Fruit fly (Drosophila melanogaster) whole organism, embryonic: ENCODE data around the gene Ldaf1.
A peak's percentile ranks its signal among the peaks of the same experiment; 100 is the strongest.

Experiments
- Adf1 ChIP-seq: fragments of 200-800 bp; sonication (Bioruptor generic); IDR thresholded peaks from 2 replicates; pipeline ENCODE4 v1.3.6; 2022; ENCODE audit warnings: missing biosample characterization, missing genetic modification characterization
- Atf3 ChIP-seq: fragments of 200-800 bp; sonication (Bioruptor generic); optimal IDR thresholded peaks from 3 replicates; lab custom pipeline; 2016; ENCODE audit warnings: missing biosample characterization, missing genetic modification characterization
- Awh ChIP-seq: fragments of 200-800 bp; sonication (Bioruptor generic); IDR thresholded peaks from 2 replicates; pipeline ENCODE4, ENCODE4 v1.3.6; 2022; ENCODE audit warnings: missing biosample characterization, missing genetic modification characterization
- CG10147 ChIP-seq: fragments of 200-800 bp; sonication (Bioruptor generic); optimal IDR thresholded peaks from 2 replicates; lab custom pipeline; 2019; ENCODE audit warnings: missing biosample characterization, mild to moderate bottlenecking, missing genetic modification characterization, moderate library complexity
- CG10209 ChIP-seq: fragments of 200-800 bp; sonication (Bioruptor generic); optimal IDR thresholded peaks from 3 replicates; lab custom pipeline; 2017; ENCODE audit warnings: missing biosample characterization, mild to moderate bottlenecking, missing genetic modification characterization, missing genetic modification reagents
- CG11504 ChIP-seq: fragments of 200-800 bp; sonication (Bioruptor generic); optimal IDR thresholded peaks from 3 replicates; lab custom pipeline; 2019; ENCODE audit warnings: missing biosample characterization, mild to moderate bottlenecking, missing genetic modification characterization, moderate library complexity
- CG12942 ChIP-seq: fragments of 200-800 bp; sonication (Bioruptor generic); optimal IDR thresholded peaks from 3 replicates; lab custom pipeline; 2016; ENCODE audit warnings: missing biosample characterization, missing genetic modification characterization
- CG14050 ChIP-seq: fragments of 200-800 bp; sonication (Bioruptor generic); IDR thresholded peaks from 3 replicates; pipeline ENCODE4 v1.3.6; 2022; ENCODE audit warnings: missing biosample characterization, missing genetic modification characterization
- CG14965 ChIP-seq: fragments of 200-800 bp; sonication (Bioruptor generic); optimal IDR thresholded peaks from 2 replicates; lab custom pipeline; 2016; ENCODE audit warnings: missing biosample characterization, missing genetic modification characterization, borderline replicate concordance
- CG1603 ChIP-seq: fragments of 200-800 bp; sonication (Bioruptor generic); optimal IDR thresholded peaks from 2 replicates; lab custom pipeline; 2019; ENCODE audit warnings: missing biosample characterization, mild to moderate bottlenecking, missing genetic modification characterization, moderate library complexity
- CG16815 ChIP-seq: fragments of 200-800 bp; sonication (Bioruptor generic); optimal IDR thresholded peaks from 3 replicates; lab custom pipeline; 2017; ENCODE audit warnings: missing biosample characterization, mild to moderate bottlenecking, missing genetic modification characterization
- CG18619 ChIP-seq: fragments of 200-800 bp; sonication (Bioruptor generic); optimal IDR thresholded peaks from 3 replicates; lab custom pipeline; 2017; ENCODE audit warnings: missing biosample characterization, mild to moderate bottlenecking, missing genetic modification characterization
- CG2116 ChIP-seq: fragments of 200-800 bp; sonication (Bioruptor generic); optimal IDR thresholded peaks from 3 replicates; lab custom pipeline; 2018; ENCODE audit warnings: missing biosample characterization, mild to moderate bottlenecking, missing genetic modification characterization
- CG3995 ChIP-seq: fragments of 200-800 bp; sonication (Bioruptor generic); optimal IDR thresholded peaks from 3 replicates; lab custom pipeline; 2016; ENCODE audit warnings: missing biosample characterization, missing genetic modification characterization
- CG43689 ChIP-seq: fragments of 200-800 bp; sonication (Bioruptor generic); IDR thresholded peaks from 2 replicates; pipeline ENCODE4 v1.3.6; 2022; ENCODE audit warnings: missing biosample characterization, missing genetic modification characterization
- CG5953 ChIP-seq: fragments of 200-800 bp; sonication (Bioruptor generic); IDR thresholded peaks from 2 replicates; pipeline ENCODE4 v1.3.6; 2022; ENCODE audit warnings: missing biosample characterization, missing genetic modification characterization
- CG7357 ChIP-seq: fragments of 200-800 bp; sonication (Bioruptor generic); IDR thresholded peaks from 3 replicates; pipeline ENCODE4 v1.3.6; 2022; ENCODE audit warnings: missing biosample characterization, missing genetic modification characterization
- CG8089 ChIP-seq: fragments of 200-800 bp; sonication (Bioruptor generic); optimal IDR thresholded peaks from 3 replicates; lab custom pipeline; 2016; ENCODE audit warnings: missing biosample characterization, missing genetic modification characterization
- Dip3 ChIP-seq: fragments of 200-800 bp; sonication (Bioruptor generic); optimal IDR thresholded peaks from 3 replicates; lab custom pipeline; 2016; ENCODE audit warnings: missing biosample characterization, missing genetic modification characterization
- Dp ChIP-seq: fragments of 200-800 bp; sonication (Bioruptor generic); optimal IDR thresholded peaks from 2 replicates; lab custom pipeline; 2018; ENCODE audit warnings: missing biosample characterization, mild to moderate bottlenecking, missing genetic modification characterization, moderate library complexity
- HLHmδ ChIP-seq: fragments of 200-800 bp; sonication (Bioruptor generic); optimal IDR thresholded peaks from 2 replicates; lab custom pipeline; 2018; ENCODE audit warnings: missing biosample characterization, mild to moderate bottlenecking, missing genetic modification characterization, moderate library complexity
- Hand ChIP-seq: fragments of 200-800 bp; sonication (Bioruptor generic); optimal IDR thresholded peaks from 2 replicates; lab custom pipeline; 2017; ENCODE audit warnings: mild to moderate bottlenecking, missing biosample characterization, missing genetic modification reagents, missing genetic modification characterization
- HmgZ ChIP-seq: fragments of 200-800 bp; sonication (Bioruptor generic); optimal IDR thresholded peaks from 2 replicates; lab custom pipeline; 2018; ENCODE audit warnings: missing biosample characterization, mild to moderate bottlenecking, missing genetic modification characterization
- Hr78 ChIP-seq, 2 experiments: fragments of 200-800 bp in 1 of 2; fragments of >200 bp in 1 of 2; sonication (Bioruptor generic) in 1 of 2; optimal IDR thresholded peaks; 2 replicates each; lab custom pipeline; 2017 to 2019; ENCODE audit warnings: missing biosample characterization in 2 of 2, missing genetic modification characterization in 2 of 2, mild to moderate bottlenecking in 1 of 2, moderate library complexity in 1 of 2
- Hsf ChIP-seq: fragments of 200-800 bp; sonication (Bioruptor generic); optimal IDR thresholded peaks from 3 replicates; lab custom pipeline; 2016; ENCODE audit warnings: missing biosample characterization, missing genetic modification characterization
- Lpt ChIP-seq: fragments of >200 bp; optimal IDR thresholded peaks from 2 replicates; lab custom pipeline; 2018; ENCODE audit warnings: missing biosample characterization, missing genetic modification characterization
- MBD-R2 ChIP-seq: fragments of 200-800 bp; sonication (Bioruptor generic); IDR thresholded peaks from 2 replicates; pipeline ENCODE4 v1.3.6; 2022; ENCODE audit warnings: missing biosample characterization, missing genetic modification characterization
- Oaz ChIP-seq: fragments of 200-800 bp; sonication (Bioruptor generic); IDR thresholded peaks from 2 replicates; pipeline ENCODE4 v1.3.6; 2022; ENCODE audit warnings: missing biosample characterization, missing genetic modification characterization
- Sin3A ChIP-seq: fragments of >200 bp; optimal IDR thresholded peaks from 2 replicates; lab custom pipeline; 2018
- Sox102F ChIP-seq: fragments of 200-800 bp; sonication (Bioruptor generic); optimal IDR thresholded peaks from 2 replicates; lab custom pipeline; 2018; ENCODE audit warnings: missing biosample characterization, mild to moderate bottlenecking, missing genetic modification characterization, moderate library complexity
- Spps ChIP-seq: fragments of 200-800 bp; sonication (Bioruptor generic); optimal IDR thresholded peaks from 2 replicates; lab custom pipeline; 2018; ENCODE audit warnings: missing biosample characterization, mild to moderate bottlenecking, missing genetic modification characterization
- Sry-β ChIP-seq: fragments of 200-800 bp; sonication (Bioruptor generic); optimal IDR thresholded peaks from 2 replicates; lab custom pipeline; 2018; ENCODE audit warnings: missing biosample characterization, mild to moderate bottlenecking, missing genetic modification characterization, moderate library complexity
- Stat92E ChIP-seq, 3 experiments: fragments of >200 bp in 2 of 3; fragments of 200-800 bp in 1 of 3; sonication (Bioruptor generic) in 1 of 3; optimal IDR thresholded peaks; 2 replicates each; lab custom pipeline; 2017 to 2019; ENCODE audit warnings: missing biosample characterization in 3 of 3, missing genetic modification characterization in 3 of 3, mild to moderate bottlenecking in 1 of 3, moderate library complexity in 1 of 3
- Usf ChIP-seq: fragments of 200-800 bp; sonication (Bioruptor generic); optimal IDR thresholded peaks from 2 replicates; lab custom pipeline; 2017; ENCODE audit warnings: missing genotype, missing biosample characterization, missing genetic modification characterization
- ap ChIP-seq: fragments of 200-800 bp; sonication (Bioruptor generic); IDR thresholded peaks from 2 replicates; pipeline ENCODE4 v1.3.6; 2022; ENCODE audit warnings: missing biosample characterization, missing genetic modification characterization
- bigmax ChIP-seq: fragments of 200-800 bp; sonication (Bioruptor generic); optimal IDR thresholded peaks from 2 replicates; lab custom pipeline; 2018; ENCODE audit warnings: missing biosample characterization, mild to moderate bottlenecking, missing genetic modification characterization
- corto ChIP-seq: fragments of 200-800 bp; sonication (Bioruptor generic); optimal IDR thresholded peaks from 2 replicates; lab custom pipeline; 2016; ENCODE audit warnings: missing biosample characterization, mild to moderate bottlenecking, missing genetic modification characterization, moderate library complexity
- dmrt99B ChIP-seq: fragments of 200-800 bp; sonication (Bioruptor generic); optimal IDR thresholded peaks from 2 replicates; lab custom pipeline; 2018; ENCODE audit warnings: missing biosample characterization, mild to moderate bottlenecking, missing genetic modification characterization, moderate library complexity
- dysf ChIP-seq: fragments of 200-800 bp; sonication (Bioruptor generic); IDR thresholded peaks from 3 replicates; pipeline ENCODE4 v1.3.6; 2022; ENCODE audit warnings: missing biosample characterization, missing genetic modification characterization
- fd102C ChIP-seq: fragments of 200-800 bp; sonication (Bioruptor generic); optimal IDR thresholded peaks from 2 replicates; lab custom pipeline; 2018; ENCODE audit warnings: missing biosample characterization, mild to moderate bottlenecking, missing genetic modification characterization, moderate library complexity
- gfzf ChIP-seq: fragments of 200-800 bp; sonication (Bioruptor generic); optimal IDR thresholded peaks from 2 replicates; lab custom pipeline; 2016; ENCODE audit warnings: missing biosample characterization, mild to moderate bottlenecking, missing genetic modification characterization, moderate library complexity
- gsb ChIP-seq: fragments of 200-800 bp; sonication (Bioruptor generic); IDR thresholded peaks from 2 replicates; pipeline ENCODE4 v1.3.6; 2022; ENCODE audit warnings: missing biosample characterization, missing genetic modification characterization
- her ChIP-seq: fragments of 200-800 bp; sonication (Bioruptor generic); optimal IDR thresholded peaks from 2 replicates; lab custom pipeline; 2016; ENCODE audit warnings: missing biosample characterization, missing genetic modification characterization
- luna ChIP-seq: fragments of 200-800 bp; sonication (Bioruptor generic); optimal IDR thresholded peaks from 2 replicates; lab custom pipeline; 2016; ENCODE audit warnings: missing biosample characterization, missing genetic modification characterization
- mld ChIP-seq: fragments of 200-800 bp; sonication (Bioruptor generic); IDR thresholded peaks from 3 replicates; pipeline ENCODE4 v1.3.6; 2022; ENCODE audit warnings: missing biosample characterization, missing genetic modification characterization; ENCODE audit not compliant: partially characterized antibody
- onecut ChIP-seq: fragments of 200-800 bp; sonication (Bioruptor generic); IDR thresholded peaks from 2 replicates; pipeline ENCODE4 v1.3.6; 2022; ENCODE audit warnings: missing biosample characterization, missing genetic modification characterization
- pum ChIP-seq: fragments of 200-800 bp; sonication (Bioruptor generic); optimal IDR thresholded peaks from 2 replicates; lab custom pipeline; 2016; ENCODE audit warnings: missing biosample characterization, missing genetic modification characterization
- ro ChIP-seq: fragments of 200-800 bp; sonication (Bioruptor generic); IDR thresholded peaks from 2 replicates; pipeline ENCODE4 v1.3.6; 2022; ENCODE audit warnings: missing biosample characterization, missing genetic modification characterization
- sr ChIP-seq: fragments of 200-800 bp; sonication (Bioruptor generic); IDR thresholded peaks from 3 replicates; pipeline ENCODE4 v1.3.6; 2022; ENCODE audit warnings: missing biosample characterization, missing genetic modification characterization
- ssp ChIP-seq: fragments of 200-800 bp; sonication (Bioruptor generic); IDR thresholded peaks from 2 replicates; pipeline ENCODE4 v1.3.6; 2022; ENCODE audit warnings: missing biosample characterization, missing genetic modification characterization
- tx ChIP-seq: fragments of 200-800 bp; sonication (Bioruptor generic); optimal IDR thresholded peaks from 2 replicates; lab custom pipeline; 2016; ENCODE audit warnings: missing biosample characterization, missing genetic modification characterization

The Ldaf1 gene

DNA sequence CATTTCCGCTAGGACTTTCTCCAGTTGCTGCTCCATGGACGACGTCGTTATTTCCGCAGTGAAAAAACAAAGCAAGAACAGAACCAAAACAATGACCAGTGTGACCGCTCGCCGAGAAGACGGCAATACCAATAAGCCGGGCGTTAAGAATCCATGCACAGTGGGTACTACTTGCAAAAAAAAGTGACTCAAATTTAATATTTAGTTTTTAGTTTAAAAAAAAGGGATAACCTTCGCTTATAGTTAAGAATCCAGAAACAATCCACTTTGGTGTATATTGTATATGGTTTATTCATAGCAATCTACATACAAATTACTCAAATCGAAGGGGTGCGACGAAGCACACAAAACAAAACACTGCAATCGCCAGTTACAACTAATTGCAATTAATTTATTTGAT lies 42.8 kb downstream of the Ldaf1 start, which contains the start of gene Lamtor5 (continued):
- TF ChIP-seq luna (GFP tag; lab: Kevin White, UChicago), result no peak
- TF ChIP-seq Spps, result no peak
- TF ChIP-seq bigmax (GFP tag; lab: Kevin White, UChicago), result no peak
- TF ChIP-seq Awh (GFP tag; lab: Robert Waterston, UW), result no peak
- peak; percentile 31 for TF ChIP-seq pum
- peak; percentile 16 for TF ChIP-seq Atf3 (GFP tag; lab: Kevin White, UChicago)
- TF ChIP-seq Hr78 (GFP tag; optimal IDR thresholded peaks at IDR 0.05; lab: Kevin White, UChicago), result no peak
- TF ChIP-seq dmrt99B (tag; lab: Kevin White, UChicago), result peak; percentile 36
- peak; percentile 47 for TF ChIP-seq CG11504 (tag; lab: Kevin White, UChicago)
- TF ChIP-seq CG14050 (GFP tag; lab: Robert Waterston, UW), result no peak
- TF ChIP-seq dysf (GFP tag; lab: Robert Waterston, UW), result no peak; the same call in 2 of the 3 replicates
- no peak for TF ChIP-seq ap (GFP tag; lab: Robert Waterston, UW)
- TF ChIP-seq corto, result no peak
- TF ChIP-seq Oaz, result no peak
- no peak for TF ChIP-seq CG43689 (GFP tag; lab: Robert Waterston, UW)
- TF ChIP-seq onecut, result peak; percentile 18; the same call in 1 of the 2 replicates
- no peak for TF ChIP-seq CG8089 (GFP tag; lab: Kevin White, UChicago)
- TF ChIP-seq ro, result no peak
- no peak for TF ChIP-seq CG2116 (GFP tag; lab: Kevin White, UChicago)
- TF ChIP-seq CG3995 (GFP tag; lab: Kevin White, UChicago), result no peak
- TF ChIP-seq Dip3 (GFP tag; lab: Kevin White, UChicago), result peak; percentile 30
- no peak for TF ChIP-seq CG14965 (GFP tag; lab: Kevin White, UChicago)
- no peak for TF ChIP-seq CG10147 (GFP tag; lab: Kevin White, UChicago)
- TF ChIP-seq ssp (GFP tag; lab: Robert Waterston, UW), result no peak
- TF ChIP-seq her (GFP tag; lab: Kevin White, UChicago), result no peak
- no peak for TF ChIP-seq CG16815
- peak; percentile 27 for TF ChIP-seq Sox102F (GFP tag; lab: Kevin White, UChicago)
- TF ChIP-seq Sry-β, result no peak
- TF ChIP-seq CG18619, result peak; percentile 22
- TF ChIP-seq Dp (GFP tag; lab: Kevin White, UChicago), result no peak
- peak; percentile 32 for TF ChIP-seq Hsf (GFP tag; lab: Kevin White, UChicago)
- no peak for TF ChIP-seq Sin3A (lab: Kevin White, UChicago)
- TF ChIP-seq mld (GFP tag; lab: Robert Waterston, UW), result no peak
- TF ChIP-seq Usf (GFP tag; lab: Kevin White, UChicago), result no peak
- TF ChIP-seq Stat92E (GFP tag; optimal IDR thresholded peaks at IDR 0.05; lab: Kevin White, UChicago), result peak in 1 of 3 experiments; percentile 15
- no peak for TF ChIP-seq CG7357 (GFP tag; lab: Robert Waterston, UW)
- peak; percentile 36; the same call in 1 of the 2 replicates for TF ChIP-seq CG5953 (GFP tag; lab: Robert Waterston, UW)
- TF ChIP-seq gfzf (GFP tag; lab: Kevin White, UChicago), result peak; percentile 73
- TF ChIP-seq HmgZ (tag; lab: Kevin White, UChicago), result peak; percentile 6
- no peak for TF ChIP-seq fd102C (GFP tag; lab: Kevin White, UChicago)
- TF ChIP-seq CG12942 (GFP tag; lab: Kevin White, UChicago), result no peak
- peak; percentile 5 for TF ChIP-seq CG10209 (GFP tag; lab: Kevin White, UChicago)
- TF ChIP-seq HLHmδ (GFP tag; lab: Kevin White, UChicago), result no peak
- TF ChIP-seq gsb (GFP tag; lab: Robert Waterston, UW), result no peak
- TF ChIP-seq Lpt (GFP tag; lab: Kevin White, UChicago), result no peak
- no peak for TF ChIP-seq sr (GFP tag; lab: Robert Waterston, UW)
- no peak for TF ChIP-seq Adf1 (GFP tag; lab: Robert Waterston, UW)
- TF ChIP-seq CG1603, result peak; percentile 27
- TF ChIP-seq Hand (GFP tag; lab: Kevin White, UChicago), result peak; percentile 22
- TF ChIP-seq MBD-R2, result peak; percentile 88
- no peak for TF ChIP-seq tx (GFP tag; lab: Kevin White, UChicago)
